Fruit fly (Drosophila melanogaster) whole organism, embryonic: Measurements from ENCODE around the gene Sps2.

Experiments
- Adf1 ChIP-seq: fragments of 200-800 bp; sonication (Bioruptor generic); IDR thresholded peaks from 2 replicates; pipeline ENCODE4 v1.3.6; 2022; ENCODE audit warnings: missing biosample characterization, missing genetic modification characterization
- CG10462 ChIP-seq: fragments of 200-800 bp; sonication (Bioruptor generic); optimal IDR thresholded peaks from 2 replicates; lab custom pipeline; 2016; ENCODE audit warnings: missing biosample characterization, missing genetic modification characterization
- CG11696 ChIP-seq: fragments of 200-800 bp; sonication (Bioruptor generic); IDR thresholded peaks from 2 replicates; pipeline ENCODE4 v1.3.6; 2022; ENCODE audit warnings: missing biosample characterization, missing genetic modification characterization
- CG12391 ChIP-seq: fragments of 200-800 bp; sonication (Bioruptor generic); optimal IDR thresholded peaks from 3 replicates; lab custom pipeline; 2018; ENCODE audit warnings: missing biosample characterization, mild to moderate bottlenecking, missing genetic modification characterization, moderate library complexity
- CG12744 ChIP-seq: fragments of 200-800 bp; sonication (Bioruptor generic); optimal IDR thresholded peaks from 2 replicates; lab custom pipeline; 2016; ENCODE audit warnings: missing biosample characterization, missing genetic modification characterization
- CG14710 ChIP-seq: fragments of 200-800 bp; sonication (Bioruptor generic); optimal IDR thresholded peaks from 3 replicates; lab custom pipeline; 2019; ENCODE audit warnings: missing biosample characterization, mild to moderate bottlenecking, missing genetic modification characterization, moderate library complexity
- CG17328 ChIP-seq: fragments of 200-800 bp; sonication (Bioruptor generic); IDR thresholded peaks from 2 replicates; pipeline ENCODE4 v1.3.6; 2022; ENCODE audit warnings: missing biosample characterization, missing genetic modification characterization
- CG17568 ChIP-seq: fragments of 200-800 bp; sonication (Bioruptor generic); optimal IDR thresholded peaks from 2 replicates; lab custom pipeline; 2018; ENCODE audit warnings: missing biosample characterization, mild to moderate bottlenecking, missing genetic modification characterization, moderate library complexity
- CG17912 ChIP-seq: fragments of 200-800 bp; sonication (Bioruptor generic); optimal IDR thresholded peaks from 2 replicates; lab custom pipeline; 2018; ENCODE audit warnings: missing biosample characterization, mild to moderate bottlenecking, missing genetic modification characterization
- CG18619 ChIP-seq: fragments of 200-800 bp; sonication (Bioruptor generic); optimal IDR thresholded peaks from 3 replicates; lab custom pipeline; 2017; ENCODE audit warnings: missing biosample characterization, mild to moderate bottlenecking, missing genetic modification characterization
- CG30431 ChIP-seq: fragments of 200-800 bp; sonication (Bioruptor generic); optimal IDR thresholded peaks from 2 replicates; lab custom pipeline; 2017; ENCODE audit warnings: missing biosample characterization, missing genetic modification characterization
- CG3065 ChIP-seq: fragments of 200-800 bp; sonication (Bioruptor generic); optimal IDR thresholded peaks from 2 replicates; lab custom pipeline; 2016; ENCODE audit warnings: missing biosample characterization, missing genetic modification characterization
- CG33557 ChIP-seq: fragments of 200-800 bp; sonication (Bioruptor generic); optimal IDR thresholded peaks from 2 replicates; lab custom pipeline; 2019; ENCODE audit warnings: missing biosample characterization, mild to moderate bottlenecking, missing genetic modification characterization, moderate library complexity
- CG6175 ChIP-seq: fragments of 200-800 bp; sonication (Bioruptor generic); IDR thresholded peaks from 3 replicates; pipeline ENCODE4 v1.3.6; 2022; ENCODE audit warnings: missing biosample characterization, missing genetic modification characterization
- CG7745 ChIP-seq: fragments of 200-800 bp; sonication (Bioruptor generic); optimal IDR thresholded peaks from 2 replicates; lab custom pipeline; 2018; ENCODE audit warnings: missing biosample characterization, mild to moderate bottlenecking, missing genetic modification characterization, moderate library complexity
- CG7928 ChIP-seq: fragments of 200-800 bp; sonication (Bioruptor generic); optimal IDR thresholded peaks from 2 replicates; lab custom pipeline; 2017; ENCODE audit warnings: missing biosample characterization, mild to moderate bottlenecking, missing genetic modification characterization
- CG9797 ChIP-seq: fragments of 200-800 bp; sonication (Bioruptor generic); optimal IDR thresholded peaks from 3 replicates; lab custom pipeline; 2018; ENCODE audit warnings: missing biosample characterization, mild to moderate bottlenecking, missing genetic modification characterization
- Eip74EF ChIP-seq, 2 experiments: fragments of 200-800 bp in 1 of 2; fragments of >200 bp in 1 of 2; sonication (Bioruptor generic) in 1 of 2; optimal IDR thresholded peaks; 2 replicates each; lab custom pipeline; 2017 to 2019; ENCODE audit warnings: missing biosample characterization in 2 of 2, missing genetic modification characterization in 2 of 2, mild to moderate bottlenecking in 1 of 2, moderate library complexity in 1 of 2
- Ets65A ChIP-seq: fragments of 200-800 bp; sonication (Bioruptor generic); peaks from one replicate; lab custom pipeline; 2016; ENCODE audit warnings: missing biosample characterization, missing genetic modification characterization
- Fer1 ChIP-seq: fragments of 200-800 bp; sonication (Bioruptor generic); optimal IDR thresholded peaks from 2 replicates; lab custom pipeline; 2017; ENCODE audit warnings: missing biosample characterization, mild to moderate bottlenecking, missing genetic modification characterization
- Fer2 ChIP-seq: fragments of 200-800 bp; sonication (Bioruptor generic); optimal IDR thresholded peaks from 2 replicates; lab custom pipeline; 2018; ENCODE audit warnings: missing biosample characterization, mild to moderate bottlenecking, missing genetic modification characterization, moderate library complexity
- MTF-1 ChIP-seq: fragments of 200-800 bp; sonication (Bioruptor generic); optimal IDR thresholded peaks from 2 replicates; lab custom pipeline; 2018; ENCODE audit warnings: missing biosample characterization, mild to moderate bottlenecking, missing genetic modification characterization, borderline replicate concordance
- Med ChIP-seq: fragments of 200-800 bp; sonication (Bioruptor generic); peaks from one replicate; lab custom pipeline; 2016; ENCODE audit warnings: missing biosample characterization, missing genetic modification characterization, mild to moderate bottlenecking, inconsistent platforms, moderate library complexity
- Nf-YB ChIP-seq: fragments of 200-800 bp; sonication (Bioruptor generic); optimal IDR thresholded peaks from 3 replicates; lab custom pipeline; 2019; ENCODE audit warnings: missing biosample characterization, mild to moderate bottlenecking, missing genetic modification characterization, moderate library complexity
- Poxn ChIP-seq: fragments of 200-800 bp; sonication (Bioruptor generic); IDR thresholded peaks from 2 replicates; pipeline ENCODE4 v1.3.6; 2022; ENCODE audit warnings: missing biosample characterization, missing genetic modification characterization
- Side ChIP-seq: fragments of 200-800 bp; sonication (Bioruptor generic); optimal IDR thresholded peaks from 2 replicates; lab custom pipeline; 2016; ENCODE audit warnings: missing biosample characterization, missing genetic modification characterization
- Sox100B ChIP-seq: fragments of 200-800 bp; sonication (Bioruptor generic); optimal IDR thresholded peaks from 3 replicates; lab custom pipeline; 2018; ENCODE audit warnings: missing biosample characterization, mild to moderate bottlenecking, missing genetic modification characterization
- Sry-β ChIP-seq: fragments of 200-800 bp; sonication (Bioruptor generic); optimal IDR thresholded peaks from 2 replicates; lab custom pipeline; 2018; ENCODE audit warnings: missing biosample characterization, mild to moderate bottlenecking, missing genetic modification characterization, moderate library complexity
- Ssrp ChIP-seq: fragments of 200-800 bp; sonication (Bioruptor generic); optimal IDR thresholded peaks from 2 replicates; lab custom pipeline; 2018; ENCODE audit warnings: missing biosample characterization, mild to moderate bottlenecking, missing genetic modification characterization, moderate library complexity
- TFAM ChIP-seq: fragments of 200-800 bp; sonication (Bioruptor generic); optimal IDR thresholded peaks from 2 replicates; lab custom pipeline; 2017; ENCODE audit warnings: missing biosample characterization, missing genetic modification characterization, inconsistent platforms
- Usf ChIP-seq: fragments of 200-800 bp; sonication (Bioruptor generic); optimal IDR thresholded peaks from 2 replicates; lab custom pipeline; 2017; ENCODE audit warnings: missing genotype, missing biosample characterization, missing genetic modification characterization
- bowl ChIP-seq: fragments of 200-800 bp; sonication (Bioruptor generic); IDR thresholded peaks from 2 replicates; pipeline ENCODE4 v1.3.6; 2022; ENCODE audit warnings: missing biosample characterization, missing genetic modification characterization
- chinmo ChIP-seq: fragments of 200-800 bp; sonication (Bioruptor generic); IDR thresholded peaks from 4 replicates; pipeline ENCODE4 v1.3.6; 2022; ENCODE audit warnings: missing biosample characterization, missing genetic modification characterization; ENCODE audit not compliant: partially characterized antibody
- chn ChIP-seq: fragments of 200-800 bp; sonication (Bioruptor generic); optimal IDR thresholded peaks from 2 replicates; lab custom pipeline; 2016; ENCODE audit warnings: missing biosample characterization, missing genetic modification characterization
- crc ChIP-seq: fragments of 200-800 bp; sonication (Bioruptor generic); optimal IDR thresholded peaks from 2 replicates; lab custom pipeline; 2016; ENCODE audit warnings: missing biosample characterization, missing genetic modification characterization
- crol ChIP-seq: fragments of 200-800 bp; sonication (Bioruptor generic); IDR thresholded peaks from 2 replicates; pipeline ENCODE4 v1.3.6; 2022; ENCODE audit warnings: missing biosample characterization, missing genetic modification characterization
- crp ChIP-seq, 2 experiments: fragments of 200-800 bp; sonication (Bioruptor generic); optimal IDR thresholded peaks; 2 replicates in 1 of 2; 3 replicates in 1 of 2; lab custom pipeline; 2017; ENCODE audit warnings: missing biosample characterization in 2 of 2, missing genetic modification characterization in 2 of 2, mild to moderate bottlenecking in 1 of 2, moderate library complexity in 1 of 2
- da ChIP-seq: fragments of 200-800 bp; sonication (Bioruptor generic); optimal IDR thresholded peaks from 2 replicates; lab custom pipeline; 2016; ENCODE audit warnings: missing biosample characterization, missing genetic modification characterization
- fd3F ChIP-seq: fragments of 200-800 bp; sonication (Bioruptor generic); optimal IDR thresholded peaks from 2 replicates; lab custom pipeline; 2018; ENCODE audit warnings: missing biosample characterization, mild to moderate bottlenecking, missing genetic modification characterization, moderate library complexity
- gce ChIP-seq: fragments of 200-800 bp; sonication (Bioruptor generic); IDR thresholded peaks from 3 replicates; pipeline ENCODE4 v1.3.6; 2022; ENCODE audit warnings: missing biosample characterization, missing genetic modification characterization
- gcm ChIP-seq: fragments of 200-800 bp; sonication (Bioruptor generic); optimal IDR thresholded peaks from 2 replicates; lab custom pipeline; 2019; ENCODE audit warnings: missing biosample characterization, mild to moderate bottlenecking, missing genetic modification characterization, moderate library complexity
- gsb-n ChIP-seq: fragments of 200-800 bp; sonication (Bioruptor generic); optimal IDR thresholded peaks from 3 replicates; lab custom pipeline; 2018; ENCODE audit warnings: missing biosample characterization, mild to moderate bottlenecking, missing genetic modification characterization
- ken ChIP-seq: fragments of 200-800 bp; sonication (Bioruptor generic); IDR thresholded peaks from 3 replicates; pipeline ENCODE4 v1.3.6; 2022; ENCODE audit warnings: missing biosample characterization, missing genetic modification characterization
- oc ChIP-seq: fragments of 200-800 bp; sonication (Bioruptor generic); optimal IDR thresholded peaks from 2 replicates; lab custom pipeline; 2018; ENCODE audit warnings: missing biosample characterization, mild to moderate bottlenecking, missing genetic modification characterization, moderate library complexity
- pho ChIP-seq: fragments of 200-800 bp; sonication (Bioruptor generic); optimal IDR thresholded peaks from 2 replicates; lab custom pipeline; 2016; ENCODE audit warnings: missing biosample characterization, missing genetic modification characterization
- pnt ChIP-seq: fragments of 200-800 bp; sonication (Bioruptor generic); optimal IDR thresholded peaks from 3 replicates; lab custom pipeline; 2016; ENCODE audit warnings: missing biosample characterization, missing genetic modification characterization
- sens ChIP-seq: fragments of 200-800 bp; sonication (Bioruptor generic); peaks from one replicate; lab custom pipeline; 2016; ENCODE audit warnings: missing biosample characterization, missing genetic modification characterization
- seq ChIP-seq: fragments of 200-800 bp; sonication (Bioruptor generic); IDR thresholded peaks from 2 replicates; pipeline ENCODE4 v1.3.6; 2022; ENCODE audit warnings: missing biosample characterization, missing genetic modification characterization
- so ChIP-seq: fragments of 200-800 bp; sonication (Bioruptor generic); IDR thresholded peaks from 3 replicates; pipeline ENCODE4 v1.3.6; 2022; ENCODE audit warnings: missing biosample characterization, missing genetic modification characterization
- tna ChIP-seq: fragments of 200-800 bp; sonication (Bioruptor generic); IDR thresholded peaks from 2 replicates; pipeline ENCODE4 v1.3.6; 2022; ENCODE audit warnings: missing biosample characterization, missing genetic modification characterization; ENCODE audit not compliant: partially characterized antibody
- usp ChIP-seq: fragments of >200 bp; optimal IDR thresholded peaks from 2 replicates; lab custom pipeline; 2017; ENCODE audit warnings: missing biosample characterization, missing genetic modification characterization
- zf30C ChIP-seq: fragments of 200-800 bp; sonication (Bioruptor generic); optimal IDR thresholded peaks from 3 replicates; lab custom pipeline; 2018; ENCODE audit warnings: missing biosample characterization, mild to moderate bottlenecking, missing genetic modification characterization

The Sps2 gene

dm6 chr2L:10351130-10351529, 8.7 kb downstream of the Sps2 start (continued):
- TF ChIP-seq chn (GFP tag; lab: Kevin White, UChicago) (peak; percentile 3), CG33557 (GFP tag; lab: Kevin White, UChicago) (peak; percentile 28), Ets65A (GFP tag; lab: Kevin White, UChicago) (peak; percentile 15), gce (no peak), CG9797 (GFP tag; lab: Kevin White, UChicago) (no peak), CG3065 (no peak), Fer2 (no peak), Nf-YB (GFP tag; lab: Kevin White, UChicago) (peak; percentile 21), pho (no peak), Usf (GFP tag; lab: Kevin White, UChicago) (no peak), MTF-1 (GFP tag; lab: Kevin White, UChicago) (no peak), Ssrp (tag; lab: Kevin White, UChicago) (peak; percentile 61), CG11696 (no peak), CG14710 (peak; percentile 48), Eip74EF (GFP tag; optimal IDR thresholded peaks at IDR 0.05; lab: Kevin White, UChicago) (no peak), crp (GFP tag; optimal IDR thresholded peaks at IDR 0.05; lab: Kevin White, UChicago) (no peak), Sox100B (GFP tag; lab: Kevin White, UChicago) (peak; percentile 6), CG12744 (GFP tag; lab: Kevin White, UChicago) (no peak), oc (tag; lab: Kevin White, UChicago) (no peak), TFAM (GFP tag; lab: Kevin White, UChicago) (no peak), Sry-β (GFP tag; lab: Kevin White, UChicago) (no peak), CG10462 (no peak), Fer1 (GFP tag; lab: Kevin White, UChicago) (no peak), crc (GFP tag; lab: Kevin White, UChicago) (no peak), sens (GFP tag; lab: Kevin White, UChicago) (peak; percentile 88), zf30C (no peak), Side (GFP tag; lab: Kevin White, UChicago) (no peak), Med (peak; percentile 61), fd3F (no peak), da (GFP tag; lab: Kevin White, UChicago) (no peak), gcm (GFP tag; lab: Kevin White, UChicago) (peak; percentile 32), CG17912 (no peak), CG30431 (GFP tag; lab: Kevin White, UChicago) (no peak), CG17328 (GFP tag; lab: Robert Waterston, UW) (no peak), chinmo (GFP tag; lab: Robert Waterston, UW) (no peak), pnt (peak; percentile 2), CG7928 (GFP tag; lab: Kevin White, UChicago) (no peak), crol (GFP tag; lab: Robert Waterston, UW) (no peak), CG18619 (GFP tag; lab: Kevin White, UChicago) (no peak), CG7745 (no peak), CG12391 (tag; lab: Kevin White, UChicago) (peak; percentile 23), Poxn (GFP tag; lab: Robert Waterston, UW) (no peak), seq (GFP tag; lab: Robert Waterston, UW) (no peak), bowl (GFP tag; lab: Robert Waterston, UW) (no peak), CG17568 (GFP tag; lab: Kevin White, UChicago) (no peak), ken (no peak), Adf1 (GFP tag; lab: Robert Waterston, UW) (no peak), so (GFP tag; lab: Robert Waterston, UW) (no peak), tna (GFP tag; lab: Robert Waterston, UW) (no peak), gsb-n (tag; lab: Kevin White, UChicago) (peak; percentile 12), CG6175 (GFP tag; lab: Robert Waterston, UW) (no peak), usp (no peak)
